Worm (Caenorhabditis elegans): ENCODE measurements around the gene F13H8.2.

Gene F13H8.2

DNA sequence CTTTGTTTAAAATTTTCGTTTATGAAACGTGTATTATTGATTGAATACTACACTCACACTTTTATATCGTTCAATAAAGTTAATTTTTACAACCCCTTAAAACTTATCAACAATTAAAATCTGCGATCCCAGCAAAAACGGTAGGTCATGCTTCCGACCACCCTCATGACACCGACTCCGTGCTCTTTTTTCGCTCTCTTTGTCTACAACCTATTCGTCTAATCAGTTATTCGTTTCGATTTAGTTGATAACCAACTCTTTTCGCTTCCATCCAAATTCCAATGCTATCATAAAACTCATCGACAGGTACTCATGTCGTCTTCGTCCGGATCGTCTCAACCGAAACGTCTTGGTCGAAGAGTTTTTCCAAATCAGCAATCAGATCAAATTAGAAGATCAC, 12.9 kb downstream of the F13H8.2 start, which contains the start of gene F13H8.1:
Gene F13H8.1 (plus strand): TSS at position 311 of the 400 bp plus-strand sequence.
- no peak for TF ChIP-seq unc-39 (tag; optimal IDR thresholded peaks at IDR 0.05)
- no peak for TF ChIP-seq sem-2 (GFP tag; optimal IDR thresholded peaks at IDR 0.05)
- TF ChIP-seq bed-3 (GFP tag; optimal IDR thresholded peaks at IDR 0.05): no peak
- TF ChIP-seq blmp-1 (tag; optimal IDR thresholded peaks at IDR 0.05): no peak

DNA sequence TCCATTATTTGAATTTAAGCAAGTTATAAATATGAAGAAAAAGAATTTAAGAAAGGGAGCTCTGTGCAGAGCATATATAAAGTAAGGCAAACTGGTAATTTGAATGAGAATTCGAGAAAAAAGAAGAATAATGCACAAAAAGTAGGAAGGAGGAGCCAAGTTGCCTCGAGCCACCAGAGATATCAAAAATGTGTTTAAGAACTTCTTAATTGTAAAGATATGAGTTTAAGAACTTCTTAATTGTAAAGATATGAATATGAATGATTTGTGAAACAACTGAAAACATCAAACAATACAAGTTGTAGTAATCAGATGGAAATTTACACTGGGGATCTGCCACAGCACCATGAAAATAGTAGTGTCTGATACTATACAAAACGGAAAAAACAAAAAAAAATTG, 16.7 kb downstream of the F13H8.2 start, which contains the start of gene F13H8.6:
Gene F13H8.6 (minus strand): TSS at position 101 of the 400 bp plus-strand sequence.
- TF ChIP-seq snpc-4 (tag; optimal IDR thresholded peaks at IDR 0.05) (no peak), lsy-2 (tag; optimal IDR thresholded peaks at IDR 0.05) (no peak), mls-2 (tag; optimal IDR thresholded peaks at IDR 0.05) (no peak), drap-1 (GFP tag; optimal IDR thresholded peaks at IDR 0.05) (no peak), tbx-8 (GFP tag; optimal IDR thresholded peaks at IDR 0.05) (no peak), nhr-28 (tag; optimal IDR thresholded peaks at IDR 0.05) (no peak), unc-62 (GFP tag; optimal IDR thresholded peaks at IDR 0.05) (no peak), lin-13 (tag; optimal IDR thresholded peaks at IDR 0.05) (no peak), blmp-1 (tag; optimal IDR thresholded peaks at IDR 0.05) (no peak), unc-120 (tag; optimal IDR thresholded peaks at IDR 0.05; ENCODE audit: poor library complexity, severe bottlenecking) (no peak), ces-1 (GFP tag; optimal IDR thresholded peaks at IDR 0.05) (no peak), flh-1 (GFP tag; optimal IDR thresholded peaks at IDR 0.05) (no peak), unc-39 (tag; optimal IDR thresholded peaks at IDR 0.05) (no peak), sem-2 (GFP tag; optimal IDR thresholded peaks at IDR 0.05) (no peak), bed-3 (GFP tag; optimal IDR thresholded peaks at IDR 0.05) (no peak), ham-2 (GFP tag; optimal IDR thresholded peaks at IDR 0.05) (no peak), ceh-43 (GFP tag; optimal IDR thresholded peaks at IDR 0.05) (no peak)

DNA sequence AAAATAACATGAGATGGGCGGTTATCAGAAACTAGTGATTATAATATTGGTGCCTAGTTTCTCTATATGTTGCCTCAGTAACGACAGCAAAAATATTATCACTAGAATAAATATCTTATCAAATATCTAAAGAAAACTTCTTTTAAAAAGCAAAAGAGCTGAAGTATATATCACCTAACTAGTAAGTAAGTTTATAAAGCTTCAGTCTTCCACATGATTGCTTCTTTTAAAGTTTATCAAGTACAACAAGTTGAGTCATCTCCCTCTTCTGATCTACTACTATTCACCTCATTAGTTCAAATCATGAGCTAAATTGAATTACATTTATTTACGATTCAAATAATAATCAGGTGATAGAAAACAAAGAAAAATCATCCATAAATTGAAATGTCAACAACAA, 17.9 kb downstream of the F13H8.2 start:
- TF ChIP-seq mab-5 (tag; optimal IDR thresholded peaks at IDR 0.05): no peak
- no peak for TF ChIP-seq hlh-1 (tag; optimal IDR thresholded peaks at IDR 0.05)
- no peak for TF ChIP-seq nhr-12 (tag; optimal IDR thresholded peaks at IDR 0.05)
- no peak for TF ChIP-seq sptf-1 (tag; optimal IDR thresholded peaks at IDR 0.05)

- TF ChIP-seq pha-4 (tag; optimal IDR thresholded peaks at IDR 0.05) (no peak), unc-62 (GFP tag; optimal IDR thresholded peaks at IDR 0.05) (peak; percentile 90), tbx-8 (GFP tag; optimal IDR thresholded peaks at IDR 0.05) (no peak), hlh-1 (tag; optimal IDR thresholded peaks at IDR 0.05) (peak; percentile 100), cnd-1 (tag; optimal IDR thresholded peaks at IDR 0.05) (no peak), lin-13 (tag; optimal IDR thresholded peaks at IDR 0.05) (no peak)
These were observed 20.0 kb downstream of the F13H8.2 start, which contains the start of gene upb-1 for ce11 chrII:6290047-6290582. upb-1 (minus strand) TSS chrII:6290097.

ce11 chrII:6292527-6292926, 22.4 kb downstream of the F13H8.2 start, which contains the start of gene nyn-3:
nyn-3 (minus strand) TSS chrII:6292627.
- TF ChIP-seq drap-1 (GFP tag; optimal IDR thresholded peaks at IDR 0.05) (no peak), ceh-43 (GFP tag; optimal IDR thresholded peaks at IDR 0.05) (no peak), ces-1 (GFP tag; optimal IDR thresholded peaks at IDR 0.05) (no peak), elt-1 (tag; optimal IDR thresholded peaks at IDR 0.05; ENCODE audit: borderline replicate concordance, insufficient read depth) (no peak), cnd-1 (tag; optimal IDR thresholded peaks at IDR 0.05) (no peak), zip-8 (tag; optimal IDR thresholded peaks at IDR 0.05) (no peak), ztf-11 (tag; optimal IDR thresholded peaks at IDR 0.05) (no peak)

DNA sequence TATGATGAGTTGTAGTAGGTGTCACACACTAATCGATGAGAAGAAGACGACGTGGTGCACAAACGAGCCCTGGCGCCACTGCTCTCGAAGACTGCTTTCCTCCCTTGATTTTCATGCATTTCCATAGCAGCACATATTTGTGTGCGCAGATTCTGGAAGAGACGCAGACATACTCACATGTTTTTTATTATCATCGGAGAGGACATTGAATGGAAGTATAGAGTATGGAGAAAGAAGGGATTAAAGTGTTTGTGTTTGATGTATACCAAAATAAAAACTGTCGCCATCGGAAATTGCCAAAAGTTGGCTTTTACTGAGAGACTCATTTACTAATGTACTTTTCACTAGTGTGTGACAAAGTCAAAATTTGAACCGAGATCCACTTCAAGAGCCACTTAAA, 24.1 kb downstream of the F13H8.2 start, which contains the start of gene mps-1:
Gene mps-1 (minus strand): TSS at position 101 of the 400 bp plus-strand sequence.
- TF ChIP-seq tbx-8 (GFP tag; optimal IDR thresholded peaks at IDR 0.05) (no peak), unc-62 (GFP tag; optimal IDR thresholded peaks at IDR 0.05) (no peak), nhr-12 (tag; optimal IDR thresholded peaks at IDR 0.05) (no peak), zip-8 (tag; optimal IDR thresholded peaks at IDR 0.05) (no peak), unc-39 (tag; optimal IDR thresholded peaks at IDR 0.05) (no peak), M03D4.4 (tag; optimal IDR thresholded peaks at IDR 0.05) (no peak), lin-32 (GFP tag; optimal IDR thresholded peaks at IDR 0.05) (no peak), bed-3 (GFP tag; optimal IDR thresholded peaks at IDR 0.05) (no peak), lin-13 (tag; optimal IDR thresholded peaks at IDR 0.05) (no peak)
